Worm (Caenorhabditis elegans) whole organism, L2 larva: ENCODE measurements around the gene srlf-36.

Source experiments
- ZK546.5 ChIP-seq: sonication (generic microtip); optimal IDR thresholded peaks from 2 replicates; lab custom pipeline; 2017; ENCODE audit warnings: missing biosample characterization, missing genetic modification characterization
- ceh-16 ChIP-seq: fragments of 150-350 bp; optimal IDR thresholded peaks from 2 replicates; lab custom pipeline; 2014; ENCODE audit warnings: missing biosample characterization, missing genetic modification characterization
- mbf-1 ChIP-seq: sonication (generic microtip); optimal IDR thresholded peaks from 2 replicates; lab custom pipeline; 2017; ENCODE audit warnings: missing biosample characterization, missing genetic modification characterization
- nhr-6 ChIP-seq: fragments of 150-350 bp; optimal IDR thresholded peaks from 2 replicates; lab custom pipeline; 2014; ENCODE audit warnings: missing biosample characterization, missing genetic modification characterization
- ztf-11 ChIP-seq: sonication (generic microtip); optimal IDR thresholded peaks from 2 replicates; lab custom pipeline; 2017; ENCODE audit warnings: missing biosample characterization, missing genetic modification characterization

DNA sequence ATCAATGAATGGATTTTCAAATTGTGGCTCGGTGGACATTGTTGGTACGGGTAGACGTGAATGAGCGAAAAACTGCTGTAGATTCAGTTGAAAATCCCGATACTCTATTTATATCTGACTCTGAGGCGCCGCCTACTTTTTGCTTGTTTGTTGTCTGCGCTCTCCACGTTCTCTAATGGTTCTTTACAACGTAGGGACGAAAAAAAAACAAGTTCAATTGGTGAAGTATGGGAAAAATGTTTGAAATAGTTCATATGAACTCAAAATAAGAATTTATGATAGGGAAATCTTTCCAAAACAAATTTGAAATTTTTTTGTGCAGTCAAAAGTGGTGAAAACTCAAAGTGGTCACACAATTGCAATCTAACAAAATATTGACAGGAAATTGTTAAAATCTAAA lies 25.3 kb upstream of the srlf-36 start, which contains the start of gene F48G7.10:
- TF ChIP-seq mbf-1 (tag; lab: Kevin White, UChicago) (no peak), nhr-6 (no peak), ceh-16 (tag; lab: Kevin White, UChicago) (no peak), ztf-11 (tag; lab: Kevin White, UChicago) (no peak), ZK546.5 (tag; lab: Kevin White, UChicago) (no peak)
